Worm (Caenorhabditis elegans) whole organism, mixed stage, embryonic: Measurements from ENCODE around the gene fbxc-55.
"Not testable (repeated sequence)": the region's sequence is repeated elsewhere in the genome, so short reads cannot be mapped to it uniquely, and the experiment has no call there.

Experiments
- bed-3 ChIP-seq: fragments of 200-800 bp; sonication (Bioruptor generic); optimal IDR thresholded peaks from 3 replicates; lab custom pipeline; 2018; ENCODE audit warnings: mild to moderate bottlenecking, missing genetic modification characterization, moderate library complexity, missing compliant biosample characterization
- ceh-39 ChIP-seq: fragments of 150-350 bp; optimal IDR thresholded peaks from 2 replicates; lab custom pipeline; 2014; ENCODE audit warnings: missing biosample characterization, missing genetic modification characterization
- ceh-43 ChIP-seq: fragments of 200-800 bp; sonication (Bioruptor generic); optimal IDR thresholded peaks from 2 replicates; lab custom pipeline; 2018; ENCODE audit warnings: mild to moderate bottlenecking, missing genetic modification characterization, moderate library complexity, missing compliant biosample characterization
- ceh-83 ChIP-seq: fragments of 200-800 bp; sonication (Bioruptor generic); optimal IDR thresholded peaks from 2 replicates; lab custom pipeline; 2018; ENCODE audit warnings: mild to moderate bottlenecking, missing genetic modification characterization, missing compliant biosample characterization
- ces-1 ChIP-seq: fragments of 150-350 bp; optimal IDR thresholded peaks from 2 replicates; lab custom pipeline; 2014; ENCODE audit warnings: missing biosample characterization, missing genetic modification reagents, missing genetic modification characterization
- drap-1 ChIP-seq: fragments of 200-800 bp; sonication (Bioruptor generic); optimal IDR thresholded peaks from 3 replicates; lab custom pipeline; 2018; ENCODE audit warnings: mild to moderate bottlenecking, missing genetic modification characterization, missing compliant biosample characterization
- elt-3 ChIP-seq: fragments of 150-350 bp; optimal IDR thresholded peaks from 2 replicates; lab custom pipeline; 2014; ENCODE audit warnings: missing biosample characterization, missing genetic modification characterization
- flh-1 ChIP-seq: fragments of 200-800 bp; sonication (Bioruptor generic); optimal IDR thresholded peaks from 2 replicates; lab custom pipeline; 2018; ENCODE audit warnings: mild to moderate bottlenecking, missing genetic modification characterization, moderate library complexity, missing compliant biosample characterization
- hlh-1 ChIP-seq: fragments of 150-350 bp; optimal IDR thresholded peaks from 2 replicates; lab custom pipeline; 2014; ENCODE audit warnings: missing biosample characterization, missing genetic modification reagents, missing genetic modification characterization
- lin-32 ChIP-seq: fragments of 200-800 bp; sonication (Bioruptor generic); optimal IDR thresholded peaks from 2 replicates; lab custom pipeline; 2018; ENCODE audit warnings: mild to moderate bottlenecking, missing genetic modification characterization, missing compliant biosample characterization
- lsy-2 ChIP-seq: fragments of 150-350 bp; optimal IDR thresholded peaks from 2 replicates; lab custom pipeline; 2014; ENCODE audit warnings: missing biosample characterization, missing genetic modification characterization
- mep-1 ChIP-seq: fragments of 150-350 bp; optimal IDR thresholded peaks from 2 replicates; lab custom pipeline; 2017; ENCODE audit warnings: missing biosample characterization, missing genetic modification reagents, missing genetic modification characterization, inconsistent platforms
- mls-2 ChIP-seq: sonication (generic microtip); optimal IDR thresholded peaks from 2 replicates; lab custom pipeline; 2016; ENCODE audit warnings: mild to moderate bottlenecking, missing genetic modification characterization, moderate library complexity, missing compliant biosample characterization
- nhr-237 ChIP-seq: fragments of 150-350 bp; optimal IDR thresholded peaks from 2 replicates; lab custom pipeline; 2014; ENCODE audit warnings: missing biosample characterization, missing genetic modification characterization
- nhr-76 ChIP-seq: sonication (generic microtip); optimal IDR thresholded peaks from 2 replicates; lab custom pipeline; 2017; ENCODE audit warnings: missing biosample characterization, missing genetic modification characterization
- pha-4 ChIP-seq: fragments of 150-350 bp; optimal IDR thresholded peaks from 2 replicates; lab custom pipeline; 2018; ENCODE audit warnings: missing biosample characterization, missing genetic modification reagents, missing genetic modification characterization
- sem-2 ChIP-seq: fragments of 200-800 bp; sonication (Bioruptor generic); optimal IDR thresholded peaks from 2 replicates; lab custom pipeline; 2018; ENCODE audit warnings: mild to moderate bottlenecking, missing genetic modification characterization, missing compliant biosample characterization
- snpc-4 ChIP-seq: fragments of 150-350 bp; optimal IDR thresholded peaks from 2 replicates; lab custom pipeline; 2014; ENCODE audit warnings: missing biosample characterization, missing genetic modification characterization
- sptf-1 ChIP-seq: sonication (generic microtip); optimal IDR thresholded peaks from 2 replicates; lab custom pipeline; 2017; ENCODE audit warnings: mild to moderate bottlenecking, missing genetic modification characterization, moderate library complexity, missing compliant biosample characterization
- tbx-8 ChIP-seq: fragments of 200-800 bp; sonication (Bioruptor generic); optimal IDR thresholded peaks from 2 replicates; lab custom pipeline; 2018; ENCODE audit warnings: mild to moderate bottlenecking, missing genetic modification characterization, moderate library complexity, missing compliant biosample characterization
- unc-120 ChIP-seq: sonication (generic microtip); optimal IDR thresholded peaks from 2 replicates; lab custom pipeline; 2017; ENCODE audit warnings: missing genetic modification characterization, missing compliant biosample characterization; ENCODE audit not compliant: poor library complexity, severe bottlenecking
- unc-39 ChIP-seq: fragments of 150-350 bp; optimal IDR thresholded peaks from 2 replicates; lab custom pipeline; 2014; ENCODE audit warnings: missing biosample characterization, missing genetic modification characterization
- unc-62 ChIP-seq: fragments of 150-350 bp; optimal IDR thresholded peaks from 2 replicates; lab custom pipeline; 2014; ENCODE audit warnings: missing biosample characterization, missing genetic modification reagents, missing genetic modification characterization
- zip-8 ChIP-seq: fragments of 150-350 bp; optimal IDR thresholded peaks from 2 replicates; lab custom pipeline; 2014; ENCODE audit warnings: missing biosample characterization, missing genetic modification characterization

Gene fbxc-55

ce11 chrII:3184858-3185257 lies 14.9 kb upstream of the fbxc-55 start, which contains the start of gene sri-78:
Gene sri-78 (plus strand): TSS chrII:3185158.
- TF ChIP-seq ceh-43; unc-120 (tag; lab: Kevin White, UChicago); bed-3 (GFP tag; lab: Kevin White, UChicago): not testable (repeated sequence)

ce11 chrII:3183300-3183840 lies 13.4 kb upstream of the fbxc-55 start, which contains the start of the genes Y27F2A.6 and Y27F2A.8:
Gene Y27F2A.6 (minus strand): TSS chrII:3183400.
Gene Y27F2A.8 (plus strand): TSS chrII:3183790.
- not testable (repeated sequence) for TF ChIP-seq mep-1 (tag; lab: Kevin White, UChicago); nhr-237; unc-39 (tag; lab: Kevin White, UChicago)
- TF ChIP-seq, all 35 proteins: peak for 0; not testable (repeated sequence) for 35

ce11 chrII:3177663-3178062 lies 7.7 kb upstream of the fbxc-55 start, which contains the start of gene sri-40:
Gene sri-40 (plus strand): TSS chrII:3177963.
- TF ChIP-seq lsy-2 (tag; lab: Kevin White, UChicago); unc-62 (GFP tag; lab: Kevin White, UChicago); unc-120 (tag; lab: Kevin White, UChicago): not testable (repeated sequence)

ce11 chrII:3172176-3172575 lies 2.2 kb upstream of the fbxc-55 start, which contains the start of gene Y27F2A.10:
Gene Y27F2A.10 (minus strand): TSS chrII:3172276.
- no peak for TF ChIP-seq sptf-1 (tag; lab: Kevin White, UChicago)
- no peak for TF ChIP-seq ceh-83 (GFP tag; lab: Kevin White, UChicago)
- no peak for TF ChIP-seq hlh-1
- TF ChIP-seq lin-32 (GFP tag; lab: Kevin White, UChicago), result no peak
- TF ChIP-seq mls-2, result no peak
- TF ChIP-seq nhr-237, result no peak
- TF ChIP-seq nhr-76 (tag; lab: Kevin White, UChicago), result no peak
- TF ChIP-seq unc-39 (tag; lab: Kevin White, UChicago), result no peak
- TF ChIP-seq ceh-39 (tag; lab: Kevin White, UChicago), result no peak
- TF ChIP-seq pha-4 (tag; lab: Kevin White, UChicago), result no peak
- TF ChIP-seq, all 35 proteins: peak for 0

- TF ChIP-seq ceh-83 (GFP tag; lab: Kevin White, UChicago) (no peak), unc-120 (tag; lab: Kevin White, UChicago) (no peak)
Measured at ce11 chrII:3158985-3159384, 11.0 kb downstream of the fbxc-55 start, which contains the start of gene sri-34. Gene sri-34 (minus strand): TSS chrII:3159085.

ce11 chrII:3156749-3157148 lies 13.2 kb downstream of the fbxc-55 start, which contains the start of gene sri-33:
Gene sri-33 (minus strand): TSS chrII:3156849.
- TF ChIP-seq unc-62 (GFP tag; lab: Kevin White, UChicago), result no peak
- no peak for TF ChIP-seq drap-1
- TF ChIP-seq hlh-1, result no peak
- no peak for TF ChIP-seq bed-3 (GFP tag; lab: Kevin White, UChicago)

- TF ChIP-seq zip-8 (tag; lab: Kevin White, UChicago) (no peak), lsy-2 (tag; lab: Kevin White, UChicago) (no peak), sem-2 (GFP tag; lab: Kevin White, UChicago) (no peak), snpc-4 (tag; lab: Kevin White, UChicago) (no peak), flh-1 (GFP tag; lab: Kevin White, UChicago) (no peak), lin-32 (GFP tag; lab: Kevin White, UChicago) (no peak), ces-1 (GFP tag; lab: Kevin White, UChicago) (no peak), drap-1 (no peak), hlh-1 (no peak), tbx-8 (GFP tag; lab: Kevin White, UChicago) (no peak), elt-3 (no peak), sptf-1 (tag; lab: Kevin White, UChicago) (no peak)
Measured at ce11 chrII:3154383-3154782, 15.6 kb downstream of the fbxc-55 start, which contains the start of gene sri-32. Gene sri-32 (minus strand): TSS chrII:3154483.
